ENCODE assay signal across 1 worm cellular context in genomic region chrIV:320380-320779, ce11.
TF ChIP-seq lines count a peak whose summit lies in the region.

Gene dsc-4 (minus strand): TSS chrIV:320544.

TF ChIP-seq in whole organism, L4 larva, 104 proteins besides CTCF, POLR2A, EP300 and RAD21 (continued from another document):
- TF ChIP-seq F26F4.8 (GFP tag; conservative IDR thresholded peaks at IDR 0.05; lab: Robert Waterston, UW) (no peak), pqm-1 (tag; optimal IDR thresholded peaks at IDR 0.05; lab: Kevin White, UChicago) (peak; percentile 79), fkh-10 (GFP tag; optimal IDR thresholded peaks at IDR 0.05; lab: Kevin White, UChicago) (no peak), F10B5.3 (tag; optimal IDR thresholded peaks at IDR 0.05; lab: Kevin White, UChicago) (no peak)
